Worm (Caenorhabditis elegans): ENCODE measurements around the gene cyp-25A4.

cyp-25A4 gene

ce11 chrIII:3829105-3829504 lies 22.8 kb downstream of the cyp-25A4 start, which contains the start of gene cnnm-5:
cnnm-5 (minus strand) TSS chrIII:3829205.
- TF ChIP-seq scrt-1 (GFP tag; IDR thresholded peaks at IDR 0.05) (no peak), tra-4 (tag; optimal IDR thresholded peaks at IDR 0.05) (no peak), tbx-37 (GFP tag; conservative IDR thresholded peaks at IDR 0.05) (no peak), B0310.2 (tag; optimal IDR thresholded peaks at IDR 0.05) (no peak)

- TF ChIP-seq B0310.2 (tag; optimal IDR thresholded peaks at IDR 0.05) (no peak), tra-4 (tag; optimal IDR thresholded peaks at IDR 0.05) (no peak), hnd-1 (tag; optimal IDR thresholded peaks at IDR 0.05) (no peak)
These were observed 29.9 kb downstream of the cyp-25A4 start, which contains the start of gene amx-1 for ce11 chrIII:3821969-3822453. amx-1 (plus strand) TSS chrIII:3822403.

- TF ChIP-seq tra-4 (tag; optimal IDR thresholded peaks at IDR 0.05) = no peak
- TF ChIP-seq F13C5.2 (tag; optimal IDR thresholded peaks at IDR 0.05) = peak; percentile 20
- TF ChIP-seq ceh-36 (tag; optimal IDR thresholded peaks at IDR 0.05) = no peak
- no peak for TF ChIP-seq B0310.2 (tag; optimal IDR thresholded peaks at IDR 0.05)
- TF ChIP-seq ceh-13 (GFP tag; optimal IDR thresholded peaks at IDR 0.05) = no peak
- TF ChIP-seq tbx-37 (GFP tag; conservative IDR thresholded peaks at IDR 0.05) = no peak
- no peak for TF ChIP-seq ama-1 (optimal IDR thresholded peaks at IDR 0.05)
- no peak for TF ChIP-seq hmbx-1 (tag; optimal IDR thresholded peaks at IDR 0.05)
- TF ChIP-seq pes-1 (GFP tag; IDR thresholded peaks at IDR 0.05) = no peak
- TF ChIP-seq ets-7 (tag; optimal IDR thresholded peaks at IDR 0.05) = no peak
- TF ChIP-seq scrt-1 (GFP tag; IDR thresholded peaks at IDR 0.05) = no peak
- TF ChIP-seq hnd-1 (tag; optimal IDR thresholded peaks at IDR 0.05) = no peak
- no peak for TF ChIP-seq tbx-11 (GFP tag; IDR thresholded peaks at IDR 0.05)
- peak; percentile 36 for TF ChIP-seq aly-1 (tag; optimal IDR thresholded peaks at IDR 0.05)
- peak; percentile 74 for TF ChIP-seq hmg-4 (GFP tag; optimal IDR thresholded peaks at IDR 0.05)
- TF ChIP-seq flt-1 (GFP tag; IDR thresholded peaks at IDR 0.05) = no peak
- TF ChIP-seq sea-1 (GFP tag; conservative IDR thresholded peaks at IDR 0.05) = no peak
These were observed 31.7 kb downstream of the cyp-25A4 start for ce11 chrIII:3820134-3820533.

DNA sequence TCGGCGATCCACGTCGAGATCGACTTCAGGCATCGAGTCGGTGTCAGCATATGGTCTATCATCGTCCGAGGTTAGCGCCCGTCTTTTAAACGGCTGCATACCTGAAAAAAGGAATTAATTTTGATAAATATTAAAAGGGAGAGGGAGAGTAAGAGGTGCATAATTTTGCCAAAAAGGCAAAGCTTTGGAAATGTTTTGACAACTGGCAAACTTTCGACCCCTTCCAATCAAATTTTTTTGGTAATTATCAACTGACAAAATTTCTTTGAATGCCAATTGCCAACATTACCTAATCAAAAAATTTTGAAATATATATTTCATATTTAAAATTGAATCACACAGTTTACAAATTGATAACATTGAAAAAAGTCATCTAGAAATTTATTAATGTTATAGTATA lies 32.3 kb downstream of the cyp-25A4 start, which contains the start of gene dpy-27:
TSS of gene dpy-27 (minus strand) at position 101 of the 400 bp plus-strand sequence.
- no peak for TF ChIP-seq pes-1 (GFP tag; IDR thresholded peaks at IDR 0.05)
- TF ChIP-seq tbx-37 (GFP tag; conservative IDR thresholded peaks at IDR 0.05) = no peak
- TF ChIP-seq hmg-4 (GFP tag; optimal IDR thresholded peaks at IDR 0.05) = no peak
- no peak for TF ChIP-seq tra-4 (tag; optimal IDR thresholded peaks at IDR 0.05)
- no peak for TF ChIP-seq tbx-11 (GFP tag; IDR thresholded peaks at IDR 0.05)
- TF ChIP-seq B0310.2 (tag; optimal IDR thresholded peaks at IDR 0.05) = no peak
- TF ChIP-seq hnd-1 (tag; optimal IDR thresholded peaks at IDR 0.05) = no peak
- no peak for TF ChIP-seq ceh-36 (tag; optimal IDR thresholded peaks at IDR 0.05)
- no peak for TF ChIP-seq sea-1 (GFP tag; conservative IDR thresholded peaks at IDR 0.05)
- TF ChIP-seq ama-1 (optimal IDR thresholded peaks at IDR 0.05) = no peak

DNA sequence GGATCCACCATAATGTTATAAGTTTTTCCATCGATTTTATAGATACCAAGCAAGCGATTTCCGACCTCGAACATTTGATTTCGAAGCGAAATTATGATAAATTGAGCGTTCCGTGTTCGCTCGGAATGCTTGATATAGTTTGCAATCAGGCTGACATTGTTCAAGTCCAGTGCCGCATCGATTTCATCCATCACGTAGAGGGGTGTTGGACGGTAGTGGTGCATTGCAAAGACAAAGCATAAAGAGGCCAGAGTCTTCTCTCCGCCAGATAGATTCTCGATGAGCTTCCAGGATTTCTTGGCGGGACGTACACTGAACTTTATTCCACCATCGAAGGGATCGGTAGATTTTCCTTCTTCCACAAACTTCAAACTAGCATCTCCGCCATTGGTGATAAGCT lies 37.5 kb downstream of the cyp-25A4 start:
- no peak for TF ChIP-seq hmg-4 (GFP tag; optimal IDR thresholded peaks at IDR 0.05)
- TF ChIP-seq tbx-37 (GFP tag; conservative IDR thresholded peaks at IDR 0.05) = no peak
- TF ChIP-seq ceh-36 (tag; optimal IDR thresholded peaks at IDR 0.05) = no peak
- TF ChIP-seq tbx-11 (GFP tag; IDR thresholded peaks at IDR 0.05) = no peak
- TF ChIP-seq ama-1 (optimal IDR thresholded peaks at IDR 0.05) = no peak
- TF ChIP-seq ets-7 (tag; optimal IDR thresholded peaks at IDR 0.05) = no peak
- TF ChIP-seq tra-4 (tag; optimal IDR thresholded peaks at IDR 0.05) = no peak
- TF ChIP-seq F13C5.2 (tag; optimal IDR thresholded peaks at IDR 0.05) = no peak
- TF ChIP-seq B0310.2 (tag; optimal IDR thresholded peaks at IDR 0.05) = no peak
- no peak for TF ChIP-seq aly-1 (tag; optimal IDR thresholded peaks at IDR 0.05)
- no peak for TF ChIP-seq flt-1 (GFP tag; IDR thresholded peaks at IDR 0.05)
- no peak for TF ChIP-seq ceh-13 (GFP tag; optimal IDR thresholded peaks at IDR 0.05)
- TF ChIP-seq hmbx-1 (tag; optimal IDR thresholded peaks at IDR 0.05) = no peak
- TF ChIP-seq pes-1 (GFP tag; IDR thresholded peaks at IDR 0.05) = no peak
- TF ChIP-seq hnd-1 (tag; optimal IDR thresholded peaks at IDR 0.05) = no peak
- TF ChIP-seq sea-1 (GFP tag; conservative IDR thresholded peaks at IDR 0.05) = no peak
- no peak for TF ChIP-seq scrt-1 (GFP tag; IDR thresholded peaks at IDR 0.05)

ce11 chrIII:3812369-3812993 lies 39.4 kb downstream of the cyp-25A4 start:
- peak; percentile 2 for TF ChIP-seq B0310.2 (tag; optimal IDR thresholded peaks at IDR 0.05)
- TF ChIP-seq hmbx-1 (tag; optimal IDR thresholded peaks at IDR 0.05) = no peak

- TF ChIP-seq ceh-36 (tag; optimal IDR thresholded peaks at IDR 0.05) (peak; percentile 59), tbx-37 (GFP tag; conservative IDR thresholded peaks at IDR 0.05) (no peak)
These were observed 40.4 kb downstream of the cyp-25A4 start for ce11 chrIII:3811375-3811924.

- TF ChIP-seq ceh-13 (GFP tag; optimal IDR thresholded peaks at IDR 0.05) (no peak), tbx-37 (GFP tag; conservative IDR thresholded peaks at IDR 0.05) (no peak), ets-7 (tag; optimal IDR thresholded peaks at IDR 0.05) (no peak), hmg-4 (GFP tag; optimal IDR thresholded peaks at IDR 0.05) (no peak), scrt-1 (GFP tag; IDR thresholded peaks at IDR 0.05) (no peak), sea-1 (GFP tag; conservative IDR thresholded peaks at IDR 0.05) (no peak), ceh-36 (tag; optimal IDR thresholded peaks at IDR 0.05) (no peak), F13C5.2 (tag; optimal IDR thresholded peaks at IDR 0.05) (no peak)
These were observed 42.9 kb downstream of the cyp-25A4 start, which contains the start of gene toh-1 for ce11 chrIII:3809008-3809407. toh-1 (minus strand) TSS chrIII:3809030.

All from whole organism, early embryonic.